Fruit fly (Drosophila melanogaster) whole organism, prepupa: Measurements from ENCODE around the gene CG14441.
A peak's percentile ranks its signal among the peaks of the same experiment; 100 is the strongest.

Experiments
- Blimp-1 ChIP-seq: fragments of 200-800 bp; sonication (Bioruptor generic); optimal IDR thresholded peaks from 3 replicates; lab custom pipeline; 2017; ENCODE audit warnings: missing biosample characterization, missing genetic modification characterization, mild to moderate bottlenecking, moderate library complexity, missing genetic modification reagents
- CG10631 ChIP-seq: fragments of 200-800 bp; sonication (Bioruptor generic); optimal IDR thresholded peaks from 2 replicates; lab custom pipeline; 2016; ENCODE audit warnings: missing biosample characterization, missing genetic modification characterization
- CG10669 ChIP-seq: fragments of 200-800 bp; sonication (Bioruptor generic); optimal IDR thresholded peaks from 3 replicates; lab custom pipeline; 2018; ENCODE audit warnings: missing biosample characterization, mild to moderate bottlenecking, missing genetic modification characterization, moderate library complexity
- CG11294 ChIP-seq: fragments of 200-800 bp; sonication (Bioruptor generic); IDR thresholded peaks from 2 replicates; pipeline ENCODE4 v1.3.6; 2022; ENCODE audit warnings: missing biosample characterization, missing genetic modification characterization
- CG11762 ChIP-seq: fragments of 200-800 bp; sonication (Bioruptor generic); optimal IDR thresholded peaks from 3 replicates; lab custom pipeline; 2016; ENCODE audit warnings: missing biosample characterization, missing genetic modification characterization; ENCODE audit not compliant: insufficient read depth
- CG11902 ChIP-seq: fragments of 200-800 bp; sonication (Bioruptor generic); optimal IDR thresholded peaks from 3 replicates; lab custom pipeline; 2016; ENCODE audit warnings: missing biosample characterization, missing genetic modification characterization
- CG15336 ChIP-seq: fragments of 200-800 bp; sonication (Bioruptor generic); IDR thresholded peaks from 2 replicates; pipeline ENCODE4 v1.3.6; 2022; ENCODE audit warnings: missing biosample characterization, missing genetic modification characterization
- CG1621 ChIP-seq: fragments of 200-800 bp; sonication (Bioruptor generic); optimal IDR thresholded peaks from 3 replicates; lab custom pipeline; 2018; ENCODE audit warnings: missing biosample characterization, mild to moderate bottlenecking, missing genetic modification characterization
- CG16779 ChIP-seq: fragments of 200-800 bp; sonication (Bioruptor generic); optimal IDR thresholded peaks from 3 replicates; lab custom pipeline; 2017; ENCODE audit warnings: missing biosample characterization, mild to moderate bottlenecking, missing genetic modification characterization
- CG3032 ChIP-seq: fragments of 200-800 bp; optimal IDR thresholded peaks from 2 replicates; lab custom pipeline; 2019; ENCODE audit warnings: missing biosample characterization, mild to moderate bottlenecking, missing genetic modification characterization, moderate library complexity
- CG31627 ChIP-seq: fragments of 200-800 bp; sonication (Bioruptor generic); optimal IDR thresholded peaks from 3 replicates; lab custom pipeline; 2016; ENCODE audit warnings: missing biosample characterization, missing genetic modification characterization
- CG32006 ChIP-seq: fragments of 200-800 bp; sonication (Bioruptor generic); optimal IDR thresholded peaks from 3 replicates; lab custom pipeline; 2017; ENCODE audit warnings: missing biosample characterization, mild to moderate bottlenecking, missing genetic modification characterization
- CG3919 ChIP-seq: fragments of 200-800 bp; sonication (Bioruptor generic); optimal IDR thresholded peaks from 3 replicates; lab custom pipeline; 2016; ENCODE audit warnings: missing biosample characterization, missing genetic modification characterization
- CG6163 ChIP-seq: fragments of 200-800 bp; sonication (Bioruptor generic); IDR thresholded peaks from 3 replicates; pipeline ENCODE4 v1.3.6; 2022; ENCODE audit warnings: missing biosample characterization, missing genetic modification characterization
- CG6276 ChIP-seq: fragments of 200-800 bp; sonication (Bioruptor generic); optimal IDR thresholded peaks from 2 replicates; lab custom pipeline; 2017; ENCODE audit warnings: missing biosample characterization, mild to moderate bottlenecking, missing genetic modification characterization
- CG6792 ChIP-seq: fragments of 200-800 bp; sonication (Bioruptor generic); optimal IDR thresholded peaks from 3 replicates; lab custom pipeline; 2016; ENCODE audit warnings: missing biosample characterization, missing genetic modification characterization
- CG6808 ChIP-seq: fragments of 200-800 bp; sonication (Bioruptor generic); optimal IDR thresholded peaks from 3 replicates; lab custom pipeline; 2017; ENCODE audit warnings: missing biosample characterization, missing genetic modification characterization, mild to moderate bottlenecking, moderate library complexity, missing genetic modification reagents
- CG6854 ChIP-seq: fragments of 200-800 bp; sonication (Bioruptor generic); optimal IDR thresholded peaks from 2 replicates; lab custom pipeline; 2017; ENCODE audit warnings: missing biosample characterization, mild to moderate bottlenecking, missing genetic modification characterization
- CG7368 ChIP-seq: fragments of 200-800 bp; sonication (Bioruptor generic); optimal IDR thresholded peaks from 3 replicates; lab custom pipeline; 2016; ENCODE audit warnings: missing biosample characterization, missing genetic modification characterization
- CG8119 ChIP-seq: fragments of 200-800 bp; sonication (Bioruptor generic); IDR thresholded peaks from 3 replicates; pipeline ENCODE4 v1.3.6; 2022; ENCODE audit warnings: missing biosample characterization, missing genetic modification characterization
- CG8319 ChIP-seq: fragments of 200-800 bp; sonication (Bioruptor generic); optimal IDR thresholded peaks from 3 replicates; lab custom pipeline; 2016; ENCODE audit warnings: missing biosample characterization, missing genetic modification characterization
- CG8632 ChIP-seq: fragments of 200-800 bp; sonication (Bioruptor generic); optimal IDR thresholded peaks from 3 replicates; lab custom pipeline; 2016; ENCODE audit warnings: missing biosample characterization, missing genetic modification characterization
- CG9139 ChIP-seq: fragments of 200-800 bp; sonication (Bioruptor generic); optimal IDR thresholded peaks from 3 replicates; lab custom pipeline; 2017; ENCODE audit warnings: missing biosample characterization, mild to moderate bottlenecking, missing genetic modification characterization
- Eip75B ChIP-seq: fragments of 200-800 bp; sonication (Bioruptor generic); optimal IDR thresholded peaks from 3 replicates; lab custom pipeline; 2016; ENCODE audit warnings: missing biosample characterization, missing genetic modification characterization
- Eip78C ChIP-seq: fragments of 200-800 bp; sonication (Bioruptor generic); peaks from one replicate; lab custom pipeline; 2016; ENCODE audit warnings: missing biosample characterization, missing genetic modification characterization
- Eip93F ChIP-seq: fragments of 200-800 bp; sonication (Bioruptor generic); optimal IDR thresholded peaks from 2 replicates; lab custom pipeline; 2016; ENCODE audit warnings: missing biosample characterization, mild to moderate bottlenecking, missing genetic modification characterization
- Ets21C ChIP-seq: fragments of 200-800 bp; sonication (Bioruptor generic); optimal IDR thresholded peaks from 3 replicates; lab custom pipeline; 2016; ENCODE audit warnings: missing biosample characterization, missing genetic modification characterization
- Ets96B ChIP-seq: fragments of 200-800 bp; optimal IDR thresholded peaks from 2 replicates; lab custom pipeline; 2019; ENCODE audit warnings: missing biosample characterization, mild to moderate bottlenecking, missing genetic modification characterization, moderate library complexity
- Hr38 ChIP-seq: sonication (Bioruptor generic); optimal IDR thresholded peaks from 2 replicates; lab custom pipeline; 2016; ENCODE audit warnings: missing biosample characterization, missing genetic modification characterization
- Hr39 ChIP-seq: fragments of 200-800 bp; sonication (Bioruptor generic); optimal IDR thresholded peaks from 2 replicates; lab custom pipeline; 2016; ENCODE audit warnings: missing biosample characterization, missing genetic modification characterization
- Hr4 ChIP-seq: fragments of 200-800 bp; sonication (Bioruptor generic); optimal IDR thresholded peaks from 3 replicates; lab custom pipeline; 2016; ENCODE audit warnings: missing biosample characterization, missing genetic modification characterization
- Lpt ChIP-seq: fragments of 200-800 bp; sonication (Bioruptor generic); optimal IDR thresholded peaks from 3 replicates; lab custom pipeline; 2016; ENCODE audit warnings: missing biosample characterization, missing genetic modification characterization
- Met ChIP-seq: fragments of 200-800 bp; sonication (Bioruptor generic); optimal IDR thresholded peaks from 3 replicates; lab custom pipeline; 2016; ENCODE audit warnings: missing biosample characterization, missing genetic modification characterization
- Smox ChIP-seq: fragments of 200-800 bp; sonication (Bioruptor generic); optimal IDR thresholded peaks from 3 replicates; lab custom pipeline; 2016; ENCODE audit warnings: missing biosample characterization, missing genetic modification characterization
- Sox102F ChIP-seq: fragments of 200-800 bp; sonication (Bioruptor generic); optimal IDR thresholded peaks from 2 replicates; lab custom pipeline; 2016; ENCODE audit warnings: missing biosample characterization, mild to moderate bottlenecking, missing genetic modification characterization
- Sox14 ChIP-seq: fragments of 200-800 bp; sonication (Bioruptor generic); optimal IDR thresholded peaks from 3 replicates; lab custom pipeline; 2016; ENCODE audit warnings: missing biosample characterization, missing genetic modification characterization
- Sox15 ChIP-seq: fragments of 200-800 bp; sonication (Bioruptor generic); optimal IDR thresholded peaks from 3 replicates; lab custom pipeline; 2016; ENCODE audit warnings: missing biosample characterization, missing genetic modification characterization
- acj6 ChIP-seq: fragments of 200-800 bp; sonication (Bioruptor generic); optimal IDR thresholded peaks from 3 replicates; lab custom pipeline; 2016; ENCODE audit warnings: missing biosample characterization, missing genetic modification characterization
- dac ChIP-seq: fragments of 200-800 bp; sonication (Bioruptor generic); optimal IDR thresholded peaks from 2 replicates; lab custom pipeline; 2017; ENCODE audit warnings: missing biosample characterization, mild to moderate bottlenecking, missing genetic modification characterization
- dsx ChIP-seq: fragments of 200-800 bp; optimal IDR thresholded peaks from 3 replicates; lab custom pipeline; 2019; ENCODE audit warnings: missing biosample characterization, mild to moderate bottlenecking, missing genetic modification characterization, moderate library complexity; ENCODE audit not compliant: poor library complexity, severe bottlenecking
- eg ChIP-seq: fragments of 200-800 bp; sonication (Bioruptor generic); IDR thresholded peaks from 3 replicates; pipeline ENCODE4 v1.3.6; 2022; ENCODE audit warnings: missing biosample characterization, missing genetic modification characterization
- esn ChIP-seq: fragments of 200-800 bp; sonication (Bioruptor generic); optimal IDR thresholded peaks from 2 replicates; lab custom pipeline; 2016; ENCODE audit warnings: missing biosample characterization, mild to moderate bottlenecking, missing genetic modification characterization, moderate library complexity
- fd59A ChIP-seq: fragments of 200-800 bp; sonication (Bioruptor generic); optimal IDR thresholded peaks from 2 replicates; lab custom pipeline; 2017; ENCODE audit warnings: missing biosample characterization, mild to moderate bottlenecking, missing genetic modification characterization, missing genetic modification reagents
- fd85E ChIP-seq: fragments of 200-800 bp; sonication (Bioruptor generic); optimal IDR thresholded peaks from 3 replicates; lab custom pipeline; 2016; ENCODE audit warnings: missing biosample characterization, missing genetic modification characterization
- fkh ChIP-seq: fragments of 200-800 bp; sonication (Bioruptor generic); optimal IDR thresholded peaks from 3 replicates; lab custom pipeline; 2017; ENCODE audit warnings: missing biosample characterization, mild to moderate bottlenecking, missing genetic modification characterization, moderate library complexity
- net ChIP-seq: fragments of 200-800 bp; sonication (Bioruptor generic); optimal IDR thresholded peaks from 3 replicates; lab custom pipeline; 2016; ENCODE audit warnings: missing biosample characterization, missing genetic modification characterization
- salr ChIP-seq, 2 experiments: fragments of 200-800 bp; sonication (Bioruptor generic); optimal IDR thresholded peaks; 3 replicates each; lab custom pipeline; 2016 to 2018; ENCODE audit warnings: missing biosample characterization in 2 of 2, missing genetic modification characterization in 2 of 2, mild to moderate bottlenecking in 1 of 2
- spab ChIP-seq: fragments of 200-800 bp; sonication (Bioruptor generic); optimal IDR thresholded peaks from 2 replicates; lab custom pipeline; 2017; ENCODE audit warnings: missing biosample characterization, mild to moderate bottlenecking, missing genetic modification characterization, missing genetic modification reagents
- ss ChIP-seq, 2 experiments: fragments of 200-800 bp; sonication (Bioruptor generic); optimal IDR thresholded peaks; 2 replicates in 1 of 2; 3 replicates in 1 of 2; lab custom pipeline; 2017 to 2018; ENCODE audit warnings: mild to moderate bottlenecking in 2 of 2, missing biosample characterization in 2 of 2, missing genetic modification characterization in 2 of 2, moderate library complexity in 1 of 2
- svp ChIP-seq: fragments of 200-800 bp; sonication (Bioruptor generic); peaks from one replicate; lab custom pipeline; 2016; ENCODE audit warnings: missing biosample characterization, missing genetic modification characterization
- topi ChIP-seq: fragments of 200-800 bp; sonication (Bioruptor generic); optimal IDR thresholded peaks from 3 replicates; lab custom pipeline; 2016; ENCODE audit warnings: missing biosample characterization, missing genetic modification characterization
- vri ChIP-seq: fragments of 200-800 bp; sonication (Bioruptor generic); optimal IDR thresholded peaks from 3 replicates; lab custom pipeline; 2016; ENCODE audit warnings: missing biosample characterization, mild to moderate bottlenecking, missing genetic modification characterization

CG14441 gene

DNA sequence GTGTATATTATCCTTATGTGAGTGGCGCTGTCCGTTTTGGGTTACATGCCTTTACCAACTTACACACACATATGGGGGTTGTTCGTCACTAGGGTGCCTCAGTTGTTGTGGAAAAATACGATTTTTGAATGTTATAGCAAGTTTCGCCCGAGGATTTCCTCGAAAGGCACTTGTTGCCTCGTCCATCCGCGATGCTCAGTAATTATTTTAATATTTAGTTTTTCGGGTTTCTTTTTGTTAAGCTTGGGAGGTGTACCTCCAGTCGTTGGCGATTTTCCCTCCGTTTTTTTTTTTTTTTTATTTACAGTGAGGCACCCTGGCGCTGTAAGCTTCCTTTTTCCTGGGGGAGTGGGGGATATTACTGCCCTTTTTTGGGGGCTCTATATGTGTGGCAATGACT lies 2.8 kb upstream of the CG14441 start:
- TF ChIP-seq dsx = peak; percentile 68
- TF ChIP-seq Sox102F = peak; percentile 85
- TF ChIP-seq Hr39 (GFP tag; lab: Kevin White, UChicago) = peak; percentile 73
- peak; percentile 87 for TF ChIP-seq svp (GFP tag; lab: Kevin White, UChicago)
- TF ChIP-seq CG31627 (GFP tag; lab: Kevin White, UChicago) = peak; percentile 72
- TF ChIP-seq Blimp-1 (GFP tag; lab: Kevin White, UChicago) = no peak
- TF ChIP-seq Hr38 (GFP tag; lab: Kevin White, UChicago) = no peak
- peak; percentile 86 for TF ChIP-seq Met (GFP tag; lab: Kevin White, UChicago)
- peak; percentile 76 for TF ChIP-seq net (GFP tag; lab: Kevin White, UChicago)
- peak; percentile 72 for TF ChIP-seq CG6276
- TF ChIP-seq Sox14 (GFP tag; lab: Kevin White, UChicago) = peak; percentile 79
- peak; percentile 84 for TF ChIP-seq CG6792 (GFP tag; lab: Kevin White, UChicago)
- peak; percentile 64 for TF ChIP-seq CG16779 (tag; lab: Kevin White, UChicago)
- peak; percentile 79 for TF ChIP-seq CG8632 (GFP tag; lab: Kevin White, UChicago)
- TF ChIP-seq topi (GFP tag; lab: Kevin White, UChicago) = peak; percentile 82
- peak; percentile 76 for TF ChIP-seq Eip75B
- TF ChIP-seq CG8119 (GFP tag; lab: Robert Waterston, UW) = peak; percentile 85
- TF ChIP-seq CG9139 (GFP tag; lab: Kevin White, UChicago) = peak; percentile 61
- peak; percentile 82 for TF ChIP-seq Smox
- peak; percentile 77 for TF ChIP-seq CG3919
- TF ChIP-seq fd59A (GFP tag; lab: Kevin White, UChicago) = peak; percentile 68
- peak; percentile 71 for TF ChIP-seq vri
- TF ChIP-seq CG10669 (GFP tag; lab: Kevin White, UChicago) = peak; percentile 71
- peak; percentile 70 for TF ChIP-seq CG3032 (tag; lab: Kevin White, UChicago)
- peak; percentile 81 for TF ChIP-seq acj6 (GFP tag; lab: Kevin White, UChicago)
- peak; percentile 51 for TF ChIP-seq dac
- TF ChIP-seq CG11902 (GFP tag; lab: Kevin White, UChicago) = peak; percentile 41
- TF ChIP-seq eg = peak; percentile 82
- TF ChIP-seq Ets96B = peak; percentile 64
- TF ChIP-seq CG1621 (tag; lab: Kevin White, UChicago) = peak; percentile 55
- TF ChIP-seq CG32006 (GFP tag; lab: Kevin White, UChicago) = peak; percentile 76
- TF ChIP-seq Hr4 (GFP tag; lab: Kevin White, UChicago) = peak; percentile 68
- peak; percentile 71 for TF ChIP-seq Ets21C (GFP tag; lab: Kevin White, UChicago)
- TF ChIP-seq CG7368 (GFP tag; lab: Kevin White, UChicago) = peak; percentile 67
- TF ChIP-seq Lpt (GFP tag; lab: Kevin White, UChicago) = peak; percentile 64
- peak; percentile 56 for TF ChIP-seq CG11762 (GFP tag; lab: Kevin White, UChicago)
- TF ChIP-seq CG6808 (GFP tag; lab: Kevin White, UChicago) = peak; percentile 78
- peak; percentile 50 for TF ChIP-seq Sox15 (GFP tag; lab: Kevin White, UChicago)
- peak; percentile 89 for TF ChIP-seq CG15336 (GFP tag; lab: Robert Waterston, UW)
- no peak for TF ChIP-seq fkh (GFP tag; lab: Kevin White, UChicago)
- peak; percentile 70 for TF ChIP-seq CG10631
- TF ChIP-seq fd85E (GFP tag; lab: Kevin White, UChicago) = peak; percentile 14
- peak; percentile 95 for TF ChIP-seq Eip78C (GFP tag; lab: Kevin White, UChicago)
- TF ChIP-seq spab = peak; percentile 66
- peak; percentile 86 for TF ChIP-seq esn (GFP tag; lab: Kevin White, UChicago)
- TF ChIP-seq CG11294 (GFP tag; lab: Robert Waterston, UW) = peak; percentile 35; the same call in 1 of the 2 replicates
- TF ChIP-seq CG6163 (GFP tag; lab: Robert Waterston, UW) = peak; percentile 82
- TF ChIP-seq ss (GFP tag; optimal IDR thresholded peaks at IDR 0.05; lab: Kevin White, UChicago) = peak; percentile 73 to 83
- TF ChIP-seq CG6854 (GFP tag; lab: Kevin White, UChicago) = peak; percentile 58
- TF ChIP-seq salr (GFP tag; optimal IDR thresholded peaks at IDR 0.05; lab: Kevin White, UChicago) = peak; percentile 25 to 33
- peak; percentile 44 for TF ChIP-seq Eip93F (GFP tag; lab: Kevin White, UChicago)
- peak; percentile 37 for TF ChIP-seq CG8319 (GFP tag; lab: Kevin White, UChicago)
